Worm (Caenorhabditis elegans) whole organism, young adult: Measurements from ENCODE around the gene C15C8.7.

Experiments used
- C17E4.6 ChIP-seq: fragments of 200-800 bp; sonication (Bioruptor generic); IDR thresholded peaks from 2 replicates; pipeline ENCODE4 v1.3.6; 2022; ENCODE audit warnings: missing genetic modification reagents, missing genetic modification characterization, missing compliant biosample characterization
- F57A8.1 ChIP-seq: fragments of 200-800 bp; sonication (Bioruptor generic); optimal IDR thresholded peaks from 2 replicates; lab custom pipeline; 2018; ENCODE audit warnings: mild to moderate bottlenecking, missing genetic modification characterization, moderate library complexity, missing compliant biosample characterization
- K11D2.4 ChIP-seq: fragments of 200-800 bp; sonication (Bioruptor generic); IDR thresholded peaks from 2 replicates; pipeline ENCODE4 v1.3.6; 2022; ENCODE audit warnings: missing genetic modification reagents, missing genetic modification characterization, missing compliant biosample characterization
- K12H6.12 ChIP-seq: fragments of 200-800 bp; sonication (Bioruptor generic); optimal IDR thresholded peaks from 2 replicates; lab custom pipeline; 2018; ENCODE audit warnings: mild to moderate bottlenecking, missing genetic modification characterization, missing compliant biosample characterization
- T26A5.8 ChIP-seq: sonication (generic microtip); optimal IDR thresholded peaks from 2 replicates; lab custom pipeline; 2016; ENCODE audit warnings: missing genetic modification characterization, missing compliant biosample characterization
- Y53F4B.3 ChIP-seq: fragments of 200-800 bp; sonication (Bioruptor generic); IDR thresholded peaks from 2 replicates; pipeline ENCODE4 v1.3.6; 2022; ENCODE audit warnings: missing genetic modification reagents, missing genetic modification characterization, missing compliant biosample characterization
- Y95B8A.8 ChIP-seq: fragments of 200-800 bp; sonication (Bioruptor generic); IDR thresholded peaks from 2 replicates; pipeline ENCODE4 v1.3.6; 2022; ENCODE audit warnings: missing genetic modification reagents, missing genetic modification characterization, missing compliant biosample characterization
- aptf-2 ChIP-seq: fragments of 200-800 bp; sonication (Bioruptor generic); conservative IDR thresholded peaks from 2 replicates; pipeline ENCODE4 v1.3.6; 2022; ENCODE audit warnings: missing genetic modification reagents, missing genetic modification characterization, missing compliant biosample characterization
- aptf-3 ChIP-seq: fragments of 200-800 bp; sonication (Bioruptor generic); IDR thresholded peaks from 2 replicates; pipeline ENCODE4 v1.3.6; 2022; ENCODE audit warnings: missing genetic modification characterization, missing compliant biosample characterization
- athp-1 ChIP-seq: sonication (generic microtip); optimal IDR thresholded peaks from 2 replicates; lab custom pipeline; 2017; ENCODE audit warnings: mild to moderate bottlenecking, missing genetic modification characterization, missing compliant biosample characterization
- attf-3 ChIP-seq: fragments of 200-800 bp; sonication (Bioruptor generic); conservative IDR thresholded peaks from 2 replicates; pipeline ENCODE4 v1.3.6; 2022; ENCODE audit warnings: missing genetic modification reagents, missing genetic modification characterization, missing compliant biosample characterization
- attf-5 ChIP-seq: fragments of 200-800 bp; sonication (Bioruptor generic); optimal IDR thresholded peaks from 2 replicates; lab custom pipeline; 2018; ENCODE audit warnings: mild to moderate bottlenecking, missing genetic modification characterization, missing compliant biosample characterization
- bed-2 ChIP-seq: fragments of 200-800 bp; sonication (Bioruptor generic); IDR thresholded peaks from 2 replicates; pipeline ENCODE4 v1.3.6; 2022; ENCODE audit warnings: missing genetic modification reagents, missing genetic modification characterization, missing compliant biosample characterization
- cebp-2 ChIP-seq: fragments of 200-800 bp; sonication (Bioruptor generic); IDR thresholded peaks from 2 replicates; pipeline ENCODE4 v1.3.6; 2022; ENCODE audit warnings: missing genetic modification characterization, missing compliant biosample characterization
- ceh-91 ChIP-seq: fragments of 200-800 bp; sonication (Bioruptor generic); IDR thresholded peaks from 2 replicates; pipeline ENCODE4 v1.3.6; 2022; ENCODE audit warnings: missing genetic modification reagents, missing genetic modification characterization, missing compliant biosample characterization
- dox-1 ChIP-seq: fragments of 200-800 bp; sonication (Bioruptor generic); IDR thresholded peaks from 2 replicates; pipeline ENCODE4 v1.3.6; 2022; ENCODE audit warnings: missing genetic modification reagents, missing genetic modification characterization, missing compliant biosample characterization
- dpl-1 ChIP-seq: fragments of 150-350 bp; optimal IDR thresholded peaks from 2 replicates; lab custom pipeline; 2014; ENCODE audit warnings: missing biosample characterization, missing genetic modification reagents, missing genetic modification characterization
- egl-18 ChIP-seq: fragments of 200-800 bp; sonication (Bioruptor generic); IDR thresholded peaks from 2 replicates; pipeline ENCODE4 v1.3.6; 2022; ENCODE audit warnings: missing genetic modification reagents, missing genetic modification characterization, missing compliant biosample characterization
- egl-44 ChIP-seq: fragments of 200-800 bp; sonication (Bioruptor generic); IDR thresholded peaks from 2 replicates; pipeline ENCODE4 v1.3.6; 2022; ENCODE audit warnings: missing genetic modification reagents, missing genetic modification characterization, missing compliant biosample characterization
- egrh-3 ChIP-seq: fragments of 200-800 bp; sonication (Bioruptor generic); IDR thresholded peaks from 2 replicates; pipeline ENCODE4 v1.3.6; 2022; ENCODE audit warnings: missing genetic modification reagents, missing genetic modification characterization, missing compliant biosample characterization
- ets-4 ChIP-seq: fragments of 200-800 bp; sonication (Bioruptor generic); optimal IDR thresholded peaks from 2 replicates; lab custom pipeline; 2018; ENCODE audit warnings: mild to moderate bottlenecking, missing genetic modification characterization, missing compliant biosample characterization
- hlh-12 ChIP-seq: sonication (generic microtip); optimal IDR thresholded peaks from 2 replicates; lab custom pipeline; 2016; ENCODE audit warnings: missing genetic modification characterization, missing compliant biosample characterization
- hsf-1 ChIP-seq: fragments of 200-800 bp; sonication (Bioruptor generic); IDR thresholded peaks from 2 replicates; pipeline ENCODE4 v1.3.6; 2022; ENCODE audit warnings: missing genetic modification reagents, missing genetic modification characterization, missing compliant biosample characterization
- lag-1 ChIP-seq: fragments of 200-800 bp; sonication (Bioruptor generic); IDR thresholded peaks from 2 replicates; pipeline ENCODE4 v1.3.6; 2022; ENCODE audit warnings: missing genetic modification reagents, missing genetic modification characterization, missing compliant biosample characterization
- let-607 ChIP-seq, 2 experiments: fragments of 200-800 bp in 1 of 2; sonication (Bioruptor generic) in 1 of 2; sonication (generic microtip) in 1 of 2; optimal IDR thresholded peaks; 2 replicates each; lab custom pipeline; 2016 to 2018; ENCODE audit warnings: mild to moderate bottlenecking in 2 of 2, missing compliant biosample characterization in 2 of 2, missing genetic modification characterization in 2 of 2, moderate library complexity in 2 of 2, missing genotype in 1 of 2
- lin-35 ChIP-seq, 3 experiments: fragments of 150-350 bp in 2 of 3; sonication (generic microtip) in 1 of 3; optimal IDR thresholded peaks; 2 replicates each; lab custom pipeline; 2014 to 2018; ENCODE audit warnings: missing biosample characterization in 3 of 3, missing genetic modification characterization in 3 of 3, missing genetic modification reagents in 3 of 3
- lin-40 ChIP-seq: sonication (generic microtip); optimal IDR thresholded peaks from 2 replicates; lab custom pipeline; 2016; ENCODE audit warnings: missing genetic modification characterization, mild to moderate bottlenecking, missing compliant biosample characterization, missing genotype, missing genetic modification reagents
- lir-1 ChIP-seq: fragments of 200-800 bp; sonication (Bioruptor generic); conservative IDR thresholded peaks from 2 replicates; pipeline ENCODE4 v1.3.6; 2022; ENCODE audit warnings: missing genetic modification reagents, missing genetic modification characterization, missing compliant biosample characterization
- mel-28 ChIP-seq: sonication (generic microtip); optimal IDR thresholded peaks from 2 replicates; lab custom pipeline; 2016; ENCODE audit warnings: borderline replicate concordance, mild to moderate bottlenecking, missing genetic modification characterization, missing compliant biosample characterization
- mes-4 ChIP-seq: sonication (generic microtip); optimal IDR thresholded peaks from 2 replicates; lab custom pipeline; 2016; ENCODE audit warnings: missing genotype, missing genetic modification characterization, missing compliant biosample characterization
- nfya-1 ChIP-seq: sonication (generic microtip); optimal IDR thresholded peaks from 2 replicates; lab custom pipeline; 2017; ENCODE audit warnings: antibody characterized with exemption, missing compliant biosample characterization, missing genetic modification characterization, borderline replicate concordance; ENCODE audit not compliant: insufficient read depth
- nfyb-1 ChIP-seq: fragments of 200-800 bp; sonication (Bioruptor generic); IDR thresholded peaks from 2 replicates; pipeline ENCODE4 v1.3.6; 2022; ENCODE audit warnings: missing genetic modification reagents, missing genetic modification characterization, missing compliant biosample characterization
- nhr-27 ChIP-seq: fragments of 200-800 bp; sonication (Bioruptor generic); optimal IDR thresholded peaks from 2 replicates; lab custom pipeline; 2018; ENCODE audit warnings: mild to moderate bottlenecking, missing genetic modification characterization, moderate library complexity, missing compliant biosample characterization
- nhr-80 ChIP-seq: sonication (generic microtip); optimal IDR thresholded peaks from 2 replicates; lab custom pipeline; 2016; ENCODE audit warnings: missing genetic modification characterization, missing compliant biosample characterization
- nhr-90 ChIP-seq: sonication (generic microtip); optimal IDR thresholded peaks from 2 replicates; lab custom pipeline; 2016; ENCODE audit warnings: missing genotype, mild to moderate bottlenecking, missing genetic modification characterization, missing compliant biosample characterization
- pha-4 ChIP-seq: fragments of 150-350 bp; sonication (generic microtip); optimal IDR thresholded peaks from 2 replicates; lab custom pipeline; 2014; ENCODE audit warnings: missing biosample characterization, missing genetic modification reagents, missing genetic modification characterization
- rcor-1 ChIP-seq: fragments of 200-800 bp; sonication (Bioruptor generic); IDR thresholded peaks from 2 replicates; pipeline ENCODE4 v1.3.6; 2022; ENCODE audit warnings: missing genetic modification reagents, missing genetic modification characterization, missing compliant biosample characterization
- repo-1 ChIP-seq: sonication (generic microtip); optimal IDR thresholded peaks from 2 replicates; lab custom pipeline; 2017; ENCODE audit warnings: mild to moderate bottlenecking, missing genetic modification characterization, missing compliant biosample characterization
- rpc-1 ChIP-seq, 2 experiments: fragments of 150-350 bp in 1 of 2; sonication (generic microtip) in 1 of 2; optimal IDR thresholded peaks; 2 replicates each; lab custom pipeline; 2014 to 2018; ENCODE audit warnings: missing biosample characterization in 1 of 2, missing genetic modification characterization in 1 of 2, missing genetic modification reagents in 1 of 2, missing genotype in 1 of 2
- sdz-38 ChIP-seq: sonication (generic microtip); optimal IDR thresholded peaks from 2 replicates; lab custom pipeline; 2016; ENCODE audit warnings: missing genotype, missing genetic modification characterization, missing compliant biosample characterization
- snpc-1.1 ChIP-seq: sonication (generic microtip); optimal IDR thresholded peaks from 2 replicates; lab custom pipeline; 2017; ENCODE audit warnings: missing genetic modification characterization, mild to moderate bottlenecking, missing compliant biosample characterization, antibody characterized with exemption, moderate library complexity, missing genotype, missing genetic modification reagents; ENCODE audit not compliant: insufficient read depth
- sptf-2 ChIP-seq: fragments of 200-800 bp; sonication (Bioruptor generic); optimal IDR thresholded peaks from 2 replicates; lab custom pipeline; 2018; ENCODE audit warnings: mild to moderate bottlenecking, missing genetic modification characterization, missing compliant biosample characterization
- tbp1 ChIP-seq: fragments of 200-800 bp; sonication (Bioruptor generic); optimal IDR thresholded peaks from 2 replicates; lab custom pipeline; 2018; ENCODE audit warnings: mild to moderate bottlenecking, missing genetic modification characterization, missing compliant biosample characterization
- unc-62 ChIP-seq: fragments of 150-350 bp; optimal IDR thresholded peaks from 2 replicates; lab custom pipeline; 2014; ENCODE audit warnings: missing biosample characterization, missing genetic modification reagents, missing genetic modification characterization
- zfh-2 ChIP-seq: fragments of 200-800 bp; sonication (Bioruptor generic); conservative IDR thresholded peaks from 2 replicates; pipeline ENCODE4 v1.3.6; 2022; ENCODE audit warnings: missing genetic modification reagents, missing genetic modification characterization, missing compliant biosample characterization
- ztf-18 ChIP-seq: sonication (generic microtip); optimal IDR thresholded peaks from 2 replicates; lab custom pipeline; 2016; ENCODE audit warnings: missing genotype, mild to moderate bottlenecking, missing genetic modification characterization, missing compliant biosample characterization
- ztf-3 ChIP-seq: fragments of 200-800 bp; sonication (Bioruptor generic); optimal IDR thresholded peaks from 2 replicates; lab custom pipeline; 2018; ENCODE audit warnings: mild to moderate bottlenecking, missing genetic modification characterization, missing compliant biosample characterization
- ztf-6 ChIP-seq: fragments of 200-800 bp; sonication (Bioruptor generic); IDR thresholded peaks from 2 replicates; pipeline ENCODE4 v1.3.6; 2022; ENCODE audit warnings: missing genetic modification reagents, missing genetic modification characterization, missing compliant biosample characterization

C15C8.7 gene

DNA sequence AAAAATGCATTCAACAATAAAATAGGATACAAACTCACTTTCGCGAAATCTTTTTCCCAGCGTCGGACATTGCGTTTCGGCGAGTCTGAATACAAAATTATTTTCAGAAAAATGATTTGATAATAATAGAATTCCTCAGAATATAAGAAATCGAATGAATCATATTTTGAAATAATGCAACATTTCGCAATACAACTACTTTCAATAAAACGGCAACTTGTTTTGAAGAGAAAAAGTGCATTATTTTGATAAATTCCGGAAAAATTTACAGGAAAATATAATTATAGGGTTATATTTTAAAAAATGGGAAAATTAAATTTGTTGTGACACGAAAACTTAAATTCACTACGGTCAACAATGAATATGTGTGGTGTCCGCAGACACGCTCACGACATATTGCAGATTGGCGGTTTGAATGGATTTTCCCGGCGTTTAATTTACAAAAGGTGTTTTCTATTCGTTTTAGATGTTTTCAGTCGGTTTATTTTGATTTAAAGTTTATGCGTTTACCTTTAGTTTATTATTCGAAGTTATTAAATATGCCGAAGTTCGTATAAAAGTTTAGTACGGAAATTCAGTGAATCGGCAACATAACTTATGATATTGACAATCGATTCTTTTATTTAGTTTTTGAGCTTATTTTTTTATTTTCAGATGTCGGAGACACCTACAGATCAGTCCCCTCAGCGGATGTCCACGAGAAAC, 18.6 kb upstream of the C15C8.7 start, which contains the start of the genes abcf-1 and scc-3 (continued):
- TF ChIP-seq hsf-1 (GFP tag; lab: Robert Waterston, UW): no peak
- TF ChIP-seq tbp1: peak; percentile 15
- TF ChIP-seq snpc-1.1 (tag; lab: Kevin White, UChicago): peak; percentile 39
- TF ChIP-seq rpc-1 (optimal IDR thresholded peaks at IDR 0.05; lab: Kevin White, UChicago): no peak
- TF ChIP-seq rpc-1 (tag; optimal IDR thresholded peaks at IDR 0.05; lab: Kevin White, UChicago): no peak
- no peak for TF ChIP-seq hlh-12 (tag; lab: Kevin White, UChicago)
- peak; percentile 51 for TF ChIP-seq dpl-1
- no peak for TF ChIP-seq mel-28
- TF ChIP-seq dox-1 (GFP tag; lab: Robert Waterston, UW): 0 out of 2 replicates have a peak, but pooled peaks have one; percentile 14
- peak; percentile 61 for TF ChIP-seq ceh-91
- TF ChIP-seq egrh-3: no peak
- TF ChIP-seq T26A5.8: no peak
- no peak for TF ChIP-seq repo-1 (tag; lab: Kevin White, UChicago)
- no peak for TF ChIP-seq cebp-2
- no peak for TF ChIP-seq lir-1 (GFP tag; lab: Robert Waterston, UW)
- no peak for TF ChIP-seq F57A8.1
- TF ChIP-seq nhr-80 (tag; lab: Kevin White, UChicago): no peak
- no peak for TF ChIP-seq egl-44
- TF ChIP-seq aptf-2 (GFP tag; lab: Robert Waterston, UW): no peak
- no peak for TF ChIP-seq let-607 (tag; optimal IDR thresholded peaks at IDR 0.05; lab: Kevin White, UChicago)
- no peak for TF ChIP-seq ztf-3 (GFP tag; lab: Kevin White, UChicago)
- TF ChIP-seq K12H6.12 (tag; lab: Kevin White, UChicago): no peak
- no peak for TF ChIP-seq aptf-3
- TF ChIP-seq egl-18 (GFP tag; lab: Robert Waterston, UW): no peak
- TF ChIP-seq Y95B8A.8 (GFP tag; lab: Robert Waterston, UW): no peak
- TF ChIP-seq rcor-1 (GFP tag; lab: Robert Waterston, UW): no peak
- TF ChIP-seq lin-40 (tag; lab: Kevin White, UChicago): no peak
- TF ChIP-seq bed-2: no peak
- TF ChIP-seq nfya-1 (tag; lab: Kevin White, UChicago): no peak
- no peak for TF ChIP-seq nhr-27 (tag; lab: Kevin White, UChicago)
- peak; percentile 64 for TF ChIP-seq attf-3
- no peak for TF ChIP-seq nfyb-1 (GFP tag; lab: Robert Waterston, UW)
- TF ChIP-seq Y53F4B.3 (GFP tag; lab: Robert Waterston, UW): no peak
- no peak for TF ChIP-seq athp-1 (tag; lab: Kevin White, UChicago)
- no peak for TF ChIP-seq nhr-90 (tag; lab: Kevin White, UChicago)
- no peak for TF ChIP-seq K11D2.4 (GFP tag; lab: Robert Waterston, UW)
- no peak for TF ChIP-seq zfh-2 (GFP tag; lab: Robert Waterston, UW)
- TF ChIP-seq attf-5 (GFP tag; lab: Kevin White, UChicago): no peak
- no peak for TF ChIP-seq pha-4 (tag; lab: Kevin White, UChicago)
- TF ChIP-seq ztf-6 (GFP tag; lab: Robert Waterston, UW): no peak
- TF ChIP-seq ztf-18: no peak
- no peak for TF ChIP-seq mes-4
- TF ChIP-seq unc-62 (GFP tag; lab: Kevin White, UChicago): no peak
- no peak for TF ChIP-seq sdz-38
- TF ChIP-seq lin-35 (GFP tag; optimal IDR thresholded peaks at IDR 0.05; lab: Kevin White, UChicago): no peak
- TF ChIP-seq lag-1 (GFP tag; lab: Robert Waterston, UW): no peak
- TF ChIP-seq C17E4.6 (GFP tag; lab: Robert Waterston, UW): no peak
- TF ChIP-seq sptf-2 (GFP tag; lab: Kevin White, UChicago): no peak
- no peak for TF ChIP-seq ets-4 (GFP tag; lab: Kevin White, UChicago)
